Worm (Caenorhabditis elegans): ENCODE measurements around the gene Y38C1AA.12.

- TF ChIP-seq nhr-25 (tag; optimal IDR thresholded peaks at IDR 0.05) (no peak), snpc-4 (tag; optimal IDR thresholded peaks at IDR 0.05) (no peak), nhr-237 (tag; optimal IDR thresholded peaks at IDR 0.05) (no peak), ama-1 (optimal IDR thresholded peaks at IDR 0.05) (no peak), ztf-4 (tag; optimal IDR thresholded peaks at IDR 0.05) (no peak), ceh-82 (tag; optimal IDR thresholded peaks at IDR 0.05) (no peak), mab-5 (tag; optimal IDR thresholded peaks at IDR 0.05) (no peak), lsy-2 (tag; optimal IDR thresholded peaks at IDR 0.05) (no peak), nhr-77 (tag; optimal IDR thresholded peaks at IDR 0.05) (no peak), nhr-21 (tag; optimal IDR thresholded peaks at IDR 0.05) (no peak), mdl-1 (tag; optimal IDR thresholded peaks at IDR 0.05) (no peak)
Measured at ce11 chrIV:236138-236537, 44.1 kb downstream of the Y38C1AA.12 start.

All from whole organism, L2 larva.